Worm (Caenorhabditis elegans) whole organism, young adult: Measurements from ENCODE around the gene mcm-6.
A peak's percentile ranks its signal among the peaks of the same experiment; 100 is the strongest.

Experiments
- B0261.1 ChIP-seq: sonication (generic microtip); optimal IDR thresholded peaks from 2 replicates; lab custom pipeline; 2016; ENCODE audit warnings: mild to moderate bottlenecking, missing genetic modification characterization, moderate library complexity, missing compliant biosample characterization
- D2030.7 ChIP-seq: fragments of 200-800 bp; sonication (Bioruptor generic); IDR thresholded peaks from 2 replicates; pipeline ENCODE4 v1.3.6; 2022; ENCODE audit warnings: missing genetic modification reagents, missing genetic modification characterization, missing compliant biosample characterization
- F10E7.11 ChIP-seq: sonication (generic microtip); optimal IDR thresholded peaks from 2 replicates; lab custom pipeline; 2017; ENCODE audit warnings: mild to moderate bottlenecking, missing genetic modification characterization, moderate library complexity, missing compliant biosample characterization
- F22D6.2 ChIP-seq: sonication (generic microtip); optimal IDR thresholded peaks from 2 replicates; lab custom pipeline; 2016; ENCODE audit warnings: mild to moderate bottlenecking, missing genetic modification characterization, missing compliant biosample characterization
- F33H1.4 ChIP-seq: fragments of 200-800 bp; sonication (Bioruptor generic); IDR thresholded peaks from 2 replicates; pipeline ENCODE4 v1.3.6; 2022; ENCODE audit warnings: missing genetic modification reagents, missing genetic modification characterization, missing compliant biosample characterization
- F39B2.1 ChIP-seq: fragments of 200-800 bp; sonication (Bioruptor generic); IDR thresholded peaks from 2 replicates; pipeline ENCODE4 v1.3.6; 2022; ENCODE audit warnings: missing genetic modification reagents, missing genetic modification characterization, missing compliant biosample characterization
- F52B5.7 ChIP-seq: sonication (generic microtip); optimal IDR thresholded peaks from 2 replicates; lab custom pipeline; 2016; ENCODE audit warnings: mild to moderate bottlenecking, missing genetic modification characterization, missing compliant biosample characterization
- F55B11.4 ChIP-seq: sonication (generic microtip); optimal IDR thresholded peaks from 2 replicates; lab custom pipeline; 2016; ENCODE audit warnings: missing compliant biosample characterization, missing genetic modification characterization, borderline replicate concordance; ENCODE audit not compliant: insufficient read depth
- F57A8.1 ChIP-seq: fragments of 200-800 bp; sonication (Bioruptor generic); optimal IDR thresholded peaks from 2 replicates; lab custom pipeline; 2018; ENCODE audit warnings: mild to moderate bottlenecking, missing genetic modification characterization, moderate library complexity, missing compliant biosample characterization
- K12H6.12 ChIP-seq: fragments of 200-800 bp; sonication (Bioruptor generic); optimal IDR thresholded peaks from 2 replicates; lab custom pipeline; 2018; ENCODE audit warnings: mild to moderate bottlenecking, missing genetic modification characterization, missing compliant biosample characterization
- T26A5.8 ChIP-seq: sonication (generic microtip); optimal IDR thresholded peaks from 2 replicates; lab custom pipeline; 2016; ENCODE audit warnings: missing genetic modification characterization, missing compliant biosample characterization
- Y53G8AR.9 ChIP-seq: fragments of 200-800 bp; sonication (Bioruptor generic); conservative IDR thresholded peaks from 2 replicates; pipeline ENCODE4 v1.3.6; 2022; ENCODE audit warnings: missing genetic modification reagents, missing genetic modification characterization, missing compliant biosample characterization
- Y56A3A.18 ChIP-seq: fragments of 200-800 bp; sonication (Bioruptor generic); IDR thresholded peaks from 2 replicates; pipeline ENCODE4 v1.3.6; 2022; ENCODE audit warnings: missing genetic modification reagents, missing genetic modification characterization, missing compliant biosample characterization
- Y95B8A.8 ChIP-seq: fragments of 200-800 bp; sonication (Bioruptor generic); IDR thresholded peaks from 2 replicates; pipeline ENCODE4 v1.3.6; 2022; ENCODE audit warnings: missing genetic modification reagents, missing genetic modification characterization, missing compliant biosample characterization
- athp-1 ChIP-seq: sonication (generic microtip); optimal IDR thresholded peaks from 2 replicates; lab custom pipeline; 2017; ENCODE audit warnings: mild to moderate bottlenecking, missing genetic modification characterization, missing compliant biosample characterization
- bed-1 ChIP-seq: fragments of 200-800 bp; sonication (Bioruptor generic); IDR thresholded peaks from 2 replicates; pipeline ENCODE4 v1.3.6; 2022; ENCODE audit warnings: missing genetic modification reagents, missing genetic modification characterization, missing compliant biosample characterization
- cebp-2 ChIP-seq: fragments of 200-800 bp; sonication (Bioruptor generic); IDR thresholded peaks from 2 replicates; pipeline ENCODE4 v1.3.6; 2022; ENCODE audit warnings: missing genetic modification characterization, missing compliant biosample characterization
- ceh-100 ChIP-seq: fragments of 200-800 bp; sonication (Bioruptor generic); IDR thresholded peaks from 2 replicates; pipeline ENCODE4 v1.3.6; 2022; ENCODE audit warnings: missing genetic modification reagents, missing genetic modification characterization, missing compliant biosample characterization
- ceh-27 ChIP-seq: fragments of 200-800 bp; sonication (Bioruptor generic); optimal IDR thresholded peaks from 2 replicates; lab custom pipeline; 2018; ENCODE audit warnings: mild to moderate bottlenecking, missing genetic modification characterization, moderate library complexity, missing compliant biosample characterization
- ceh-40 ChIP-seq: fragments of 200-800 bp; sonication (Bioruptor generic); IDR thresholded peaks from 2 replicates; pipeline ENCODE4 v1.3.6; 2022; ENCODE audit warnings: missing genetic modification characterization, missing compliant biosample characterization
- chd-7 ChIP-seq: sonication (generic microtip); optimal IDR thresholded peaks from 2 replicates; lab custom pipeline; 2016; ENCODE audit warnings: mild to moderate bottlenecking, missing genetic modification characterization, moderate library complexity, missing compliant biosample characterization
- dox-1 ChIP-seq: fragments of 200-800 bp; sonication (Bioruptor generic); IDR thresholded peaks from 2 replicates; pipeline ENCODE4 v1.3.6; 2022; ENCODE audit warnings: missing genetic modification reagents, missing genetic modification characterization, missing compliant biosample characterization
- dpff-1 ChIP-seq: sonication (generic microtip); optimal IDR thresholded peaks from 2 replicates; lab custom pipeline; 2017; ENCODE audit warnings: mild to moderate bottlenecking, missing genetic modification characterization, missing compliant biosample characterization
- efl-1 ChIP-seq: fragments of 150-350 bp; optimal IDR thresholded peaks from 2 replicates; lab custom pipeline; 2014; ENCODE audit warnings: missing biosample characterization, missing genetic modification reagents, missing genetic modification characterization
- egl-18 ChIP-seq: fragments of 200-800 bp; sonication (Bioruptor generic); IDR thresholded peaks from 2 replicates; pipeline ENCODE4 v1.3.6; 2022; ENCODE audit warnings: missing genetic modification reagents, missing genetic modification characterization, missing compliant biosample characterization
- egrh-3 ChIP-seq: fragments of 200-800 bp; sonication (Bioruptor generic); IDR thresholded peaks from 2 replicates; pipeline ENCODE4 v1.3.6; 2022; ENCODE audit warnings: missing genetic modification reagents, missing genetic modification characterization, missing compliant biosample characterization
- ekl-4 ChIP-seq: fragments of 200-800 bp; sonication (Bioruptor generic); IDR thresholded peaks from 2 replicates; pipeline ENCODE4 v1.3.6; 2022; ENCODE audit warnings: missing genetic modification reagents, missing genetic modification characterization, missing compliant biosample characterization
- him-1 ChIP-seq: sonication (generic microtip); optimal IDR thresholded peaks from 2 replicates; lab custom pipeline; 2016; ENCODE audit warnings: missing genotype, missing genetic modification reagents, missing genetic modification characterization, missing compliant biosample characterization
- hlh-12 ChIP-seq: sonication (generic microtip); optimal IDR thresholded peaks from 2 replicates; lab custom pipeline; 2016; ENCODE audit warnings: missing genetic modification characterization, missing compliant biosample characterization
- hmg-1.2 ChIP-seq: fragments of 200-800 bp; sonication (Bioruptor generic); IDR thresholded peaks from 2 replicates; pipeline ENCODE4 v1.3.6; 2022; ENCODE audit warnings: missing genetic modification reagents, missing genetic modification characterization, missing compliant biosample characterization
- hmg-20 ChIP-seq: fragments of 200-800 bp; sonication (Bioruptor generic); IDR thresholded peaks from 2 replicates; pipeline ENCODE4 v1.3.6; 2022; ENCODE audit warnings: missing genetic modification reagents, missing genetic modification characterization, missing compliant biosample characterization
- hrde-1 ChIP-seq: sonication (generic microtip); optimal IDR thresholded peaks from 2 replicates; lab custom pipeline; 2016; ENCODE audit warnings: missing genetic modification characterization, mild to moderate bottlenecking, missing compliant biosample characterization, moderate library complexity, missing genotype, missing genetic modification reagents, borderline replicate concordance
- lag-1 ChIP-seq: fragments of 200-800 bp; sonication (Bioruptor generic); IDR thresholded peaks from 2 replicates; pipeline ENCODE4 v1.3.6; 2022; ENCODE audit warnings: missing genetic modification reagents, missing genetic modification characterization, missing compliant biosample characterization
- lin-35 ChIP-seq, 3 experiments: fragments of 150-350 bp in 2 of 3; sonication (generic microtip) in 1 of 3; optimal IDR thresholded peaks; 2 replicates each; lab custom pipeline; 2014 to 2018; ENCODE audit warnings: missing biosample characterization in 3 of 3, missing genetic modification characterization in 3 of 3, missing genetic modification reagents in 3 of 3
- lsl-1 ChIP-seq: fragments of 200-800 bp; sonication (Bioruptor generic); optimal IDR thresholded peaks from 2 replicates; lab custom pipeline; 2018; ENCODE audit warnings: mild to moderate bottlenecking, missing genetic modification characterization, moderate library complexity, missing compliant biosample characterization
- madf-10 ChIP-seq: sonication (generic microtip); optimal IDR thresholded peaks from 2 replicates; lab custom pipeline; 2016; ENCODE audit warnings: mild to moderate bottlenecking, missing genetic modification characterization, missing compliant biosample characterization
- nfya-1 ChIP-seq: sonication (generic microtip); optimal IDR thresholded peaks from 2 replicates; lab custom pipeline; 2017; ENCODE audit warnings: antibody characterized with exemption, missing compliant biosample characterization, missing genetic modification characterization, borderline replicate concordance; ENCODE audit not compliant: insufficient read depth
- nhr-27 ChIP-seq: fragments of 200-800 bp; sonication (Bioruptor generic); optimal IDR thresholded peaks from 2 replicates; lab custom pipeline; 2018; ENCODE audit warnings: mild to moderate bottlenecking, missing genetic modification characterization, moderate library complexity, missing compliant biosample characterization
- nhr-80 ChIP-seq: sonication (generic microtip); optimal IDR thresholded peaks from 2 replicates; lab custom pipeline; 2016; ENCODE audit warnings: missing genetic modification characterization, missing compliant biosample characterization
- nhr-90 ChIP-seq: sonication (generic microtip); optimal IDR thresholded peaks from 2 replicates; lab custom pipeline; 2016; ENCODE audit warnings: missing genotype, mild to moderate bottlenecking, missing genetic modification characterization, missing compliant biosample characterization
- rcor-1 ChIP-seq: fragments of 200-800 bp; sonication (Bioruptor generic); IDR thresholded peaks from 2 replicates; pipeline ENCODE4 v1.3.6; 2022; ENCODE audit warnings: missing genetic modification reagents, missing genetic modification characterization, missing compliant biosample characterization
- rpc-1 ChIP-seq, 2 experiments: fragments of 150-350 bp in 1 of 2; sonication (generic microtip) in 1 of 2; optimal IDR thresholded peaks; 2 replicates each; lab custom pipeline; 2014 to 2018; ENCODE audit warnings: missing biosample characterization in 1 of 2, missing genetic modification characterization in 1 of 2, missing genetic modification reagents in 1 of 2, missing genotype in 1 of 2
- snpc-1.1 ChIP-seq: sonication (generic microtip); optimal IDR thresholded peaks from 2 replicates; lab custom pipeline; 2017; ENCODE audit warnings: missing genetic modification characterization, mild to moderate bottlenecking, missing compliant biosample characterization, antibody characterized with exemption, moderate library complexity, missing genotype, missing genetic modification reagents; ENCODE audit not compliant: insufficient read depth
- tbp1 ChIP-seq: fragments of 200-800 bp; sonication (Bioruptor generic); optimal IDR thresholded peaks from 2 replicates; lab custom pipeline; 2018; ENCODE audit warnings: mild to moderate bottlenecking, missing genetic modification characterization, missing compliant biosample characterization
- zfh-2 ChIP-seq: fragments of 200-800 bp; sonication (Bioruptor generic); conservative IDR thresholded peaks from 2 replicates; pipeline ENCODE4 v1.3.6; 2022; ENCODE audit warnings: missing genetic modification reagents, missing genetic modification characterization, missing compliant biosample characterization
- ztf-26 ChIP-seq: sonication (generic microtip); optimal IDR thresholded peaks from 2 replicates; lab custom pipeline; 2017; ENCODE audit warnings: missing genetic modification characterization, missing compliant biosample characterization
- ztf-6 ChIP-seq: fragments of 200-800 bp; sonication (Bioruptor generic); IDR thresholded peaks from 2 replicates; pipeline ENCODE4 v1.3.6; 2022; ENCODE audit warnings: missing genetic modification reagents, missing genetic modification characterization, missing compliant biosample characterization

The mcm-6 gene

DNA sequence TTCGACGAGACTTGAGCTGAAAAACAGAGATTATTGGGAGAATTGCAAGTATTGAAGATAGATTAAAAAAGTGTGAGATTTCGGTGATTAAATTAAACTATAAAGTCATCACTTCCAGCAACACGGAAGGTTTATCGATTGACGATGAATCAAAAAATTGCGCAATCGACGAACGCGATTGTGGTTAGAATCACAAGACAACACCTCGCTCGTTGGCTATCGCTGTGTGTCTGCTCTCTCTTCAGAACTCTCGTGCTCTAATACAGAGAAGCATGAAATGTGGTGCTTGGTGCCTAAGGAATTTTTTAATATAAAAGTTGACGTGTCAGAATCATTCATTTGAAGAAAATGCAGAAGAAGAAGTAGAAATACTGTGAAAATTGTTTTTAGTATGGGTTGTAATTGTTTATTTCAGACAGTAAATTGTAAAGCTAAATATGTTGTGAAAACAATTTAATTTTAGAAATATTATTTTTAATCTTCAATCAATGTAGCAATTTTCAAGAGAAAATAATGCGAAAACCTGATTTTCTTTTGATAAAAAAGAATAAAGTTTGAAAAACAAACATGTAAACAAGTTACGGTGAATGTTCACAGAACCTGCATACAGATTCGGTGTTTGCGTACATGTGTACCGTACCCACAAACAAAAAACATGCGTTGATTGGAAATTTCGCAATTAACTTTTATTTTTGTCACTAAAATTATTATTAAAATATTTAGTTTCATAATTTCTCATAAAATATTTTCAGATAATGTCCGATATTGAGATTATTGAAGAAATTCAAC is 33.2 kb downstream of the mcm-6 start, which contains the start of the genes ZK632.10 and ZK632.11:
ZK632.10 (minus strand) TSS at position 560 of the 789 bp plus-strand sequence.
ZK632.11 (plus strand) TSS at position 753 of the 789 bp plus-strand sequence.
- TF ChIP-seq athp-1 (tag; lab: Kevin White, UChicago): no peak
- peak; percentile 44; the same call in 1 of the 2 replicates for TF ChIP-seq hmg-1.2 (GFP tag; lab: Robert Waterston, UW)
- TF ChIP-seq F52B5.7 (tag; lab: Kevin White, UChicago): no peak
- peak; percentile 39; the same call in 1 of the 2 replicates for TF ChIP-seq Y53G8AR.9 (GFP tag; lab: Robert Waterston, UW)
- no peak for TF ChIP-seq ceh-40 (GFP tag; lab: Robert Waterston, UW)
- TF ChIP-seq K12H6.12 (tag; lab: Kevin White, UChicago): peak; percentile 59
- TF ChIP-seq F39B2.1: 0 out of 2 replicates have a peak, but pooled peaks have one; percentile 31
- no peak for TF ChIP-seq hlh-12
- no peak for TF ChIP-seq efl-1
- no peak for TF ChIP-seq egl-18 (GFP tag; lab: Robert Waterston, UW)
- 0 out of 2 replicates have a peak, but pooled peaks have one; percentile 20 for TF ChIP-seq dox-1
- no peak for TF ChIP-seq cebp-2 (GFP tag; lab: Robert Waterston, UW)
- no peak for TF ChIP-seq lag-1 (GFP tag; lab: Robert Waterston, UW)
- no peak for TF ChIP-seq zfh-2 (GFP tag; lab: Robert Waterston, UW)
- TF ChIP-seq D2030.7 (GFP tag; lab: Robert Waterston, UW): peak; percentile 33; the same call in 1 of the 2 replicates
- peak; percentile 66 for TF ChIP-seq F33H1.4 (GFP tag; lab: Robert Waterston, UW)
- no peak for TF ChIP-seq B0261.1
- no peak for TF ChIP-seq ztf-26 (tag; lab: Kevin White, UChicago)
- TF ChIP-seq madf-10: no peak
- no peak for TF ChIP-seq snpc-1.1
- no peak for TF ChIP-seq Y56A3A.18 (GFP tag; lab: Robert Waterston, UW)
- no peak for TF ChIP-seq ceh-100 (GFP tag; lab: Robert Waterston, UW)
- peak; percentile 20 for TF ChIP-seq ceh-27 (GFP tag; lab: Kevin White, UChicago)
- TF ChIP-seq tbp1 (GFP tag; lab: Kevin White, UChicago): no peak
- TF ChIP-seq hmg-20: no peak
- no peak for TF ChIP-seq rpc-1 (optimal IDR thresholded peaks at IDR 0.05; lab: Kevin White, UChicago)
- no peak for TF ChIP-seq rpc-1 (tag; optimal IDR thresholded peaks at IDR 0.05; lab: Kevin White, UChicago)
- TF ChIP-seq dpff-1 (tag; lab: Kevin White, UChicago): no peak
- no peak for TF ChIP-seq T26A5.8 (tag; lab: Kevin White, UChicago)
- TF ChIP-seq rcor-1 (GFP tag; lab: Robert Waterston, UW): peak; percentile 50; the same call in 1 of the 2 replicates
- no peak for TF ChIP-seq F57A8.1
- no peak for TF ChIP-seq F22D6.2 (tag; lab: Kevin White, UChicago)
- peak; percentile 83 for TF ChIP-seq lsl-1 (GFP tag; lab: Kevin White, UChicago)
- no peak for TF ChIP-seq nhr-90 (tag; lab: Kevin White, UChicago)
- peak; percentile 56 for TF ChIP-seq nhr-80 (tag; lab: Kevin White, UChicago)
- no peak for TF ChIP-seq nfya-1 (tag; lab: Kevin White, UChicago)
- TF ChIP-seq chd-7 (tag; lab: Kevin White, UChicago): no peak
- TF ChIP-seq nhr-27 (tag; lab: Kevin White, UChicago): no peak
- TF ChIP-seq hrde-1 (tag; lab: Kevin White, UChicago): no peak
- TF ChIP-seq F10E7.11: no peak
- TF ChIP-seq egrh-3: no peak
- TF ChIP-seq F55B11.4 (tag; lab: Kevin White, UChicago): no peak
- no peak for TF ChIP-seq ztf-6 (GFP tag; lab: Robert Waterston, UW)
- TF ChIP-seq him-1 (tag; lab: Kevin White, UChicago): no peak
- TF ChIP-seq ekl-4 (GFP tag; lab: Robert Waterston, UW): no peak
- no peak for TF ChIP-seq Y95B8A.8 (GFP tag; lab: Robert Waterston, UW)
- no peak for TF ChIP-seq lin-35 (GFP tag; optimal IDR thresholded peaks at IDR 0.05; lab: Kevin White, UChicago)
- no peak for TF ChIP-seq bed-1 (GFP tag; lab: Robert Waterston, UW)
